Worm (Caenorhabditis elegans) whole organism, young adult: ENCODE data around the gene M05D6.2.
A peak's percentile ranks its signal among the peaks of the same experiment; 100 is the strongest.

ENCODE experiments used
- B0261.1 ChIP-seq: sonication (generic microtip); optimal IDR thresholded peaks from 2 replicates; lab custom pipeline; 2016; ENCODE audit warnings: mild to moderate bottlenecking, missing genetic modification characterization, moderate library complexity, missing compliant biosample characterization
- B0336.3 ChIP-seq: fragments of 200-800 bp; sonication (Bioruptor generic); IDR thresholded peaks from 2 replicates; pipeline ENCODE4 v1.3.6; 2022; ENCODE audit warnings: missing genetic modification characterization, missing compliant biosample characterization
- C17E4.6 ChIP-seq: fragments of 200-800 bp; sonication (Bioruptor generic); IDR thresholded peaks from 2 replicates; pipeline ENCODE4 v1.3.6; 2022; ENCODE audit warnings: missing genetic modification reagents, missing genetic modification characterization, missing compliant biosample characterization
- F10E7.11 ChIP-seq: sonication (generic microtip); optimal IDR thresholded peaks from 2 replicates; lab custom pipeline; 2017; ENCODE audit warnings: mild to moderate bottlenecking, missing genetic modification characterization, moderate library complexity, missing compliant biosample characterization
- F33H1.4 ChIP-seq: fragments of 200-800 bp; sonication (Bioruptor generic); IDR thresholded peaks from 2 replicates; pipeline ENCODE4 v1.3.6; 2022; ENCODE audit warnings: missing genetic modification reagents, missing genetic modification characterization, missing compliant biosample characterization
- T07F8.4 ChIP-seq: sonication (generic microtip); optimal IDR thresholded peaks from 2 replicates; lab custom pipeline; 2016; ENCODE audit warnings: mild to moderate bottlenecking, missing genetic modification characterization, moderate library complexity, missing compliant biosample characterization
- Y53G8AR.9 ChIP-seq: fragments of 200-800 bp; sonication (Bioruptor generic); conservative IDR thresholded peaks from 2 replicates; pipeline ENCODE4 v1.3.6; 2022; ENCODE audit warnings: missing genetic modification reagents, missing genetic modification characterization, missing compliant biosample characterization
- Y56A3A.18 ChIP-seq: fragments of 200-800 bp; sonication (Bioruptor generic); IDR thresholded peaks from 2 replicates; pipeline ENCODE4 v1.3.6; 2022; ENCODE audit warnings: missing genetic modification reagents, missing genetic modification characterization, missing compliant biosample characterization
- Y79H2A.3 ChIP-seq: fragments of 200-800 bp; sonication (Bioruptor generic); conservative IDR thresholded peaks from 2 replicates; pipeline ENCODE4 v1.3.6; 2022; ENCODE audit warnings: missing genetic modification reagents, missing genetic modification characterization, missing compliant biosample characterization
- ZK185.1 ChIP-seq: sonication (generic microtip); optimal IDR thresholded peaks from 2 replicates; lab custom pipeline; 2016; ENCODE audit warnings: mild to moderate bottlenecking, missing genetic modification characterization, missing compliant biosample characterization; ENCODE audit not compliant: poor library complexity, severe bottlenecking
- ama-1 ChIP-seq, 3 experiments: fragments of 150-350 bp in 1 of 3; sonication (generic microtip) in 2 of 3; optimal IDR thresholded peaks; 2 replicates each; lab custom pipeline; 2014 to 2018; ENCODE audit warnings: missing biosample characterization in 2 of 3, missing genetic modification characterization in 2 of 3, missing genetic modification reagents in 2 of 3
- aptf-3 ChIP-seq: fragments of 200-800 bp; sonication (Bioruptor generic); IDR thresholded peaks from 2 replicates; pipeline ENCODE4 v1.3.6; 2022; ENCODE audit warnings: missing genetic modification characterization, missing compliant biosample characterization
- atf-7 ChIP-seq: sonication (generic microtip); optimal IDR thresholded peaks from 2 replicates; lab custom pipeline; 2017; ENCODE audit warnings: mild to moderate bottlenecking, missing genetic modification characterization, missing compliant biosample characterization
- attf-5 ChIP-seq: fragments of 200-800 bp; sonication (Bioruptor generic); optimal IDR thresholded peaks from 2 replicates; lab custom pipeline; 2018; ENCODE audit warnings: mild to moderate bottlenecking, missing genetic modification characterization, missing compliant biosample characterization
- attf-6 ChIP-seq: fragments of 200-800 bp; sonication (Bioruptor generic); IDR thresholded peaks from 2 replicates; pipeline ENCODE4 v1.3.6; 2022; ENCODE audit warnings: missing genetic modification reagents, missing genetic modification characterization, missing compliant biosample characterization
- bed-1 ChIP-seq: fragments of 200-800 bp; sonication (Bioruptor generic); IDR thresholded peaks from 2 replicates; pipeline ENCODE4 v1.3.6; 2022; ENCODE audit warnings: missing genetic modification reagents, missing genetic modification characterization, missing compliant biosample characterization
- cebp-1 ChIP-seq, 2 experiments: fragments of 200-800 bp in 1 of 2; sonication (Bioruptor generic) in 1 of 2; sonication (generic microtip) in 1 of 2; IDR thresholded peaks in 1 of 2; optimal IDR thresholded peaks in 1 of 2; 2 replicates each; pipeline versions ENCODE4 v1.3.6 to Lab custom; 2017 to 2022; ENCODE audit warnings: missing compliant biosample characterization in 2 of 2, missing genetic modification characterization in 2 of 2, mild to moderate bottlenecking in 1 of 2, missing genetic modification reagents in 1 of 2, moderate library complexity in 1 of 2
- cebp-2 ChIP-seq: fragments of 200-800 bp; sonication (Bioruptor generic); IDR thresholded peaks from 2 replicates; pipeline ENCODE4 v1.3.6; 2022; ENCODE audit warnings: missing genetic modification characterization, missing compliant biosample characterization
- ceh-100 ChIP-seq: fragments of 200-800 bp; sonication (Bioruptor generic); IDR thresholded peaks from 2 replicates; pipeline ENCODE4 v1.3.6; 2022; ENCODE audit warnings: missing genetic modification reagents, missing genetic modification characterization, missing compliant biosample characterization
- ceh-27 ChIP-seq: fragments of 200-800 bp; sonication (Bioruptor generic); optimal IDR thresholded peaks from 2 replicates; lab custom pipeline; 2018; ENCODE audit warnings: mild to moderate bottlenecking, missing genetic modification characterization, moderate library complexity, missing compliant biosample characterization
- ceh-40 ChIP-seq: fragments of 200-800 bp; sonication (Bioruptor generic); IDR thresholded peaks from 2 replicates; pipeline ENCODE4 v1.3.6; 2022; ENCODE audit warnings: missing genetic modification characterization, missing compliant biosample characterization
- him-1 ChIP-seq: sonication (generic microtip); optimal IDR thresholded peaks from 2 replicates; lab custom pipeline; 2016; ENCODE audit warnings: missing genotype, missing genetic modification reagents, missing genetic modification characterization, missing compliant biosample characterization
- hlh-12 ChIP-seq: sonication (generic microtip); optimal IDR thresholded peaks from 2 replicates; lab custom pipeline; 2016; ENCODE audit warnings: missing genetic modification characterization, missing compliant biosample characterization
- hlh-26 ChIP-seq: fragments of 200-800 bp; sonication (Bioruptor generic); conservative IDR thresholded peaks from 2 replicates; pipeline ENCODE4 v1.3.6; 2022; ENCODE audit warnings: missing genetic modification reagents, missing genetic modification characterization, missing compliant biosample characterization
- hmg-1.2 ChIP-seq: fragments of 200-800 bp; sonication (Bioruptor generic); IDR thresholded peaks from 2 replicates; pipeline ENCODE4 v1.3.6; 2022; ENCODE audit warnings: missing genetic modification reagents, missing genetic modification characterization, missing compliant biosample characterization
- let-607 ChIP-seq, 2 experiments: fragments of 200-800 bp in 1 of 2; sonication (Bioruptor generic) in 1 of 2; sonication (generic microtip) in 1 of 2; optimal IDR thresholded peaks; 2 replicates each; lab custom pipeline; 2016 to 2018; ENCODE audit warnings: mild to moderate bottlenecking in 2 of 2, missing compliant biosample characterization in 2 of 2, missing genetic modification characterization in 2 of 2, moderate library complexity in 2 of 2, missing genotype in 1 of 2
- lsl-1 ChIP-seq: fragments of 200-800 bp; sonication (Bioruptor generic); optimal IDR thresholded peaks from 2 replicates; lab custom pipeline; 2018; ENCODE audit warnings: mild to moderate bottlenecking, missing genetic modification characterization, moderate library complexity, missing compliant biosample characterization
- lsy-27 ChIP-seq: sonication (generic microtip); optimal IDR thresholded peaks from 2 replicates; lab custom pipeline; 2017; ENCODE audit warnings: missing genetic modification characterization, mild to moderate bottlenecking, missing compliant biosample characterization, antibody characterized with exemption, missing genotype, borderline replicate concordance; ENCODE audit not compliant: insufficient read depth
- madf-10 ChIP-seq: sonication (generic microtip); optimal IDR thresholded peaks from 2 replicates; lab custom pipeline; 2016; ENCODE audit warnings: mild to moderate bottlenecking, missing genetic modification characterization, missing compliant biosample characterization
- madf-6 ChIP-seq: fragments of 200-800 bp; sonication (Bioruptor generic); IDR thresholded peaks from 2 replicates; pipeline ENCODE4 v1.3.6; 2022; ENCODE audit warnings: missing genetic modification reagents, missing genetic modification characterization, missing compliant biosample characterization
- mcd-1 ChIP-seq: fragments of 200-800 bp; sonication (Bioruptor generic); IDR thresholded peaks from 2 replicates; pipeline ENCODE4 v1.3.6; 2022; ENCODE audit warnings: missing genetic modification reagents, missing genetic modification characterization, missing compliant biosample characterization
- nhr-80 ChIP-seq: sonication (generic microtip); optimal IDR thresholded peaks from 2 replicates; lab custom pipeline; 2016; ENCODE audit warnings: missing genetic modification characterization, missing compliant biosample characterization
- pha-4 ChIP-seq: fragments of 150-350 bp; sonication (generic microtip); optimal IDR thresholded peaks from 2 replicates; lab custom pipeline; 2014; ENCODE audit warnings: missing biosample characterization, missing genetic modification reagents, missing genetic modification characterization
- sdz-38 ChIP-seq: sonication (generic microtip); optimal IDR thresholded peaks from 2 replicates; lab custom pipeline; 2016; ENCODE audit warnings: missing genotype, missing genetic modification characterization, missing compliant biosample characterization
- sptf-2 ChIP-seq: fragments of 200-800 bp; sonication (Bioruptor generic); optimal IDR thresholded peaks from 2 replicates; lab custom pipeline; 2018; ENCODE audit warnings: mild to moderate bottlenecking, missing genetic modification characterization, missing compliant biosample characterization
- tbp1 ChIP-seq: fragments of 200-800 bp; sonication (Bioruptor generic); optimal IDR thresholded peaks from 2 replicates; lab custom pipeline; 2018; ENCODE audit warnings: mild to moderate bottlenecking, missing genetic modification characterization, missing compliant biosample characterization
- zim-3 ChIP-seq: sonication (generic microtip); optimal IDR thresholded peaks from 2 replicates; lab custom pipeline; 2017; ENCODE audit warnings: mild to moderate bottlenecking, missing genetic modification characterization, moderate library complexity, missing compliant biosample characterization
- ztf-22 ChIP-seq: fragments of 200-800 bp; sonication (Bioruptor generic); optimal IDR thresholded peaks from 2 replicates; lab custom pipeline; 2018; ENCODE audit warnings: mild to moderate bottlenecking, missing genetic modification characterization, moderate library complexity, missing compliant biosample characterization
- ztf-3 ChIP-seq: fragments of 200-800 bp; sonication (Bioruptor generic); optimal IDR thresholded peaks from 2 replicates; lab custom pipeline; 2018; ENCODE audit warnings: mild to moderate bottlenecking, missing genetic modification characterization, missing compliant biosample characterization

M05D6.2 gene

ce11 chrII:8483124-8483792 lies 15.3 kb downstream of the M05D6.2 start:
- no peak for TF ChIP-seq B0261.1 (tag; lab: Kevin White, UChicago)
- TF ChIP-seq let-607 (tag; optimal IDR thresholded peaks at IDR 0.05; lab: Kevin White, UChicago), result no peak
- peak; percentile 24 for TF ChIP-seq nhr-80 (tag; lab: Kevin White, UChicago)
- no peak for TF ChIP-seq ceh-40 (GFP tag; lab: Robert Waterston, UW)
- no peak for TF ChIP-seq madf-10 (tag; lab: Kevin White, UChicago)
- no peak for TF ChIP-seq ceh-100 (GFP tag; lab: Robert Waterston, UW)
- TF ChIP-seq sptf-2 (GFP tag; lab: Kevin White, UChicago), result no peak
- no peak for TF ChIP-seq aptf-3 (GFP tag; lab: Robert Waterston, UW)
- TF ChIP-seq attf-5 (GFP tag; lab: Kevin White, UChicago), result peak; percentile 43
- TF ChIP-seq lsl-1 (GFP tag; lab: Kevin White, UChicago), result peak; percentile 35
- TF ChIP-seq mcd-1 (GFP tag; lab: Robert Waterston, UW), result peak; percentile 17; the same call in 1 of the 2 replicates
- no peak for TF ChIP-seq atf-7
- no peak for TF ChIP-seq tbp1
- no peak for TF ChIP-seq hlh-26
- peak; percentile 61 for TF ChIP-seq ama-1 (optimal IDR thresholded peaks at IDR 0.05; lab: Kevin White, UChicago)
- TF ChIP-seq ama-1 (GFP tag; optimal IDR thresholded peaks at IDR 0.05; lab: Kevin White, UChicago), result no peak
- TF ChIP-seq T07F8.4 (tag; lab: Kevin White, UChicago), result no peak
- TF ChIP-seq hmg-1.2 (GFP tag; lab: Robert Waterston, UW), result peak; percentile 55; the same call in 1 of the 2 replicates
- no peak for TF ChIP-seq cebp-2 (GFP tag; lab: Robert Waterston, UW)

DNA sequence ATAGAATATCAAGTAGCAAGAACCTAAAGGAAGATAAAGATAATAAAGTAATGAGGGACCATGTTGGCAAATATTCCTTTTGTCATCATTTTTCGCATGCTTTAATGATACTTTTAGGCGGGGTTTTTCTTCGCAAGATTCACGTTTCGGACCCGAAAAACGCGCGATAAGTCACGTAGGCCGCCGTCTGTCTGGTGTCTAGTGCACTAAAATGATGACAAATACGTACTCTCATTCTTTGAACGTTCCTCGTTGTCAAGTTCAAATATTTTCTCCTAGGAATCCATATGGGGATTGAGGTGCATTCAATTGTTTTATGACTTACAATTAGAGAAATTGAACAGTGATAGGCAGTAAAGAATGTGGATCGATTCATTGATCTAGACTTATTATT lies 15.9 kb downstream of the M05D6.2 start, which contains the start of gene taap-1:
taap-1 (minus strand) TSS at position 79 of the 394 bp plus-strand sequence.
- TF ChIP-seq madf-6 (GFP tag; lab: Robert Waterston, UW), result 0 out of 2 replicates have a peak, but pooled peaks have one; percentile 25
- TF ChIP-seq ztf-3 (GFP tag; lab: Kevin White, UChicago), result no peak
- TF ChIP-seq sdz-38 (tag; lab: Kevin White, UChicago), result no peak
- no peak for TF ChIP-seq hlh-12 (tag; lab: Kevin White, UChicago)
- TF ChIP-seq ZK185.1 (tag; lab: Kevin White, UChicago), result peak; percentile 11

ce11 chrII:8484546-8484945 lies 16.6 kb downstream of the M05D6.2 start:
- TF ChIP-seq hlh-26 (no peak), lsy-27 (tag; lab: Kevin White, UChicago) (no peak), ztf-22 (GFP tag; lab: Kevin White, UChicago) (peak; percentile 18), C17E4.6 (GFP tag; lab: Robert Waterston, UW) (no peak), Y56A3A.18 (peak; percentile 80), Y53G8AR.9 (GFP tag; lab: Robert Waterston, UW) (0 out of 2 replicates have a peak, but pooled peaks have one; percentile 58), cebp-1 (GFP tag; IDR thresholded peaks at IDR 0.05; lab: Robert Waterston, UW) (no peak), cebp-1 (tag; optimal IDR thresholded peaks at IDR 0.05; lab: Kevin White, UChicago) (peak; percentile 31), B0336.3 (GFP tag; lab: Robert Waterston, UW) (peak; percentile 43; the same call in 1 of the 2 replicates), nhr-80 (tag; lab: Kevin White, UChicago) (peak; percentile 66)

- TF ChIP-seq tbp1 (peak; percentile 41), attf-6 (GFP tag; lab: Robert Waterston, UW) (no peak), him-1 (tag; lab: Kevin White, UChicago) (no peak), F33H1.4 (GFP tag; lab: Robert Waterston, UW) (no peak), C17E4.6 (GFP tag; lab: Robert Waterston, UW) (no peak), F10E7.11 (no peak), Y79H2A.3 (GFP tag; lab: Robert Waterston, UW) (no peak), ceh-40 (GFP tag; lab: Robert Waterston, UW) (no peak), bed-1 (GFP tag; lab: Robert Waterston, UW) (no peak), ceh-27 (GFP tag; lab: Kevin White, UChicago) (no peak), sptf-2 (GFP tag; lab: Kevin White, UChicago) (no peak), Y53G8AR.9 (GFP tag; lab: Robert Waterston, UW) (no peak), madf-10 (tag; lab: Kevin White, UChicago) (peak; percentile 25), hlh-12 (tag; lab: Kevin White, UChicago) (no peak), sdz-38 (tag; lab: Kevin White, UChicago) (no peak), let-607 (tag; optimal IDR thresholded peaks at IDR 0.05; lab: Kevin White, UChicago) (peak in 1 of 2 experiments; percentile 38), zim-3 (tag; lab: Kevin White, UChicago) (no peak), pha-4 (tag; lab: Kevin White, UChicago) (no peak), atf-7 (peak; percentile 27), ama-1 (optimal IDR thresholded peaks at IDR 0.05; lab: Kevin White, UChicago) (no peak), ama-1 (GFP tag; optimal IDR thresholded peaks at IDR 0.05; lab: Kevin White, UChicago) (no peak)
These were observed 17.7 kb downstream of the M05D6.2 start, which contains the start of gene gbh-2 for ce11 chrII:8485603-8486002. gbh-2 (plus strand) TSS chrII:8485879.
